Worm (Caenorhabditis elegans) whole organism, L4/young adult: ENCODE data around the gene ssl-1.

Experiments
- W03F9.2 ChIP-seq: fragments of 150-350 bp; optimal IDR thresholded peaks from 2 replicates; lab custom pipeline; 2014; ENCODE audit warnings: missing biosample characterization, missing genetic modification characterization
- dao-5 ChIP-seq: sonication (generic microtip); optimal IDR thresholded peaks from 2 replicates; lab custom pipeline; 2016; ENCODE audit warnings: missing genotype, missing genetic modification characterization, moderate library complexity, missing compliant biosample characterization
- him-1 ChIP-seq: sonication (generic microtip); optimal IDR thresholded peaks from 2 replicates; lab custom pipeline; 2016; ENCODE audit warnings: missing genotype, missing genetic modification reagents, missing genetic modification characterization, missing compliant biosample characterization

ssl-1 gene

DNA sequence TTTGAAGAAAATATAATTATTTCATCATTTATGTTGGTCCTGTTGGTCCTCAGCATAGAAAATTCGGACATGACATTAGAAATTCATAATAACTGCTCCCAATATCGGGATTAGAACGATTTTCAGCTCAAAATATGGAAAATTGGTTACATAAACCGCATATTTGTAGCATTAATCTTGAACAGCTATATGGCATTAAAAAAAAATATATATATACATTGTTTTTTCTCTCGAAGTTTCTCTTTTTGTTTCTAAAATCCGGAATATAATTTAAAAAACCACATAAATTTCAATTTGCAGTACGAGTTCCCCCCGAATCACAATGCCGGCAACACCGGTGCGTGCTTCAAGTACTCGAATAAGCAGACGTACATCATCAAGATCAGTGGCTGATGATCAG lies at the start of gene ssl-1:
Gene ssl-1 (plus strand): TSS at position 301 of the 400 bp plus-strand sequence.
- TF ChIP-seq him-1 (tag; lab: Kevin White, UChicago) (no peak), dao-5 (no peak), W03F9.2 (tag; lab: Kevin White, UChicago) (no peak)

DNA sequence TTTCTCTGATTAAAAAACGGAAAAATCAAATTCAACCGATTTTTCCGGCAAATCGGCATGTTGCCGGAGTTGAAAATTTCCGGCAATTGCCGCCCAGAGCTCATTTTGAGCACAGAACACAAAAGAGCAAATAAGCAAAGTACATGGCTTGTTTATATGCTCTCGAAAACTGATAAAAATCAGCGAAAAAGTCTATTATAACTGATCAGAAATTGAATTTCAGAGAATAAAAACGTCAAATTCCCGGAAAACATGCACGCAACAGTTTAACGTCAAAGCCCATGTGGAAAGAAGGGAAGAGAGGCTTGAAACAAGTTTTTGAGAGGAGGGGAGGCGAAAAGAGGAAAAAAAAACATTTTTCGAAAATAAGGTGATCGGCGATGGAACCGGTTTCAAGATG lies 45.5 kb upstream of the ssl-1 start:
- TF ChIP-seq him-1 (tag; lab: Kevin White, UChicago) (no peak), dao-5 (no peak), W03F9.2 (tag; lab: Kevin White, UChicago) (no peak)

DNA sequence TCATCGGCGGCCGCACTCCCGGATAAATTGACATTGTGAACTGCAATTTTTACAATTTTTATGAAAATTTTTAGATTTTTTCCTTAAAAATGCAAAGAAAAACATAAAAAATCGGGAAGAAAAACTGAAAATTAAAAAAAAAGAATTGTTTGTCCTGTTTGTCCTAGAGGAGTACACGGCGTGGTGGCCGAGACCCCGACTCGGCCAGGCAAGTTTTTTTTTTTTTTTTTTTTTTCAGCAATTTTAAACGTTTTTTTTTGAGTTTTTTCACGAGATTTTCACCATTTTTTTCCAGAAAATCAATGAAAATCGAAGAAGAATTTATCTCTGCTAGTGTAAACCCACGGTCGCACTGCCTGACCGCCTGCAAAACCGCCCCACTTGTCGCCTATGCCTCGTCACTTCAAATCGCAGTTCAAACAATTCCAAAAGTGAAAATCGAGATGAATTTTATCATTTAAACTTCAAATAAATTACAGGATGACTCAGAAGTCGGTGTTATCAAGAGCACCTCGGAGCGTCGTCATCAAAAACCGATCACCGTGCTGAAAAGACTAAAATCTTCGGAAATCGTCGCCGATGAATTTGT lies 40.9 kb upstream of the ssl-1 start, which contains the start of the genes taf-7.2 and elpc-2:
Gene taf-7.2 (minus strand): TSS at position 42 of the 589 bp plus-strand sequence.
Gene elpc-2 (plus strand): TSS at position 296 of the 589 bp plus-strand sequence.
- TF ChIP-seq W03F9.2 (tag; lab: Kevin White, UChicago) (peak; percentile 24), dao-5 (no peak), him-1 (tag; lab: Kevin White, UChicago) (peak; percentile 15)

- TF ChIP-seq W03F9.2 (tag; lab: Kevin White, UChicago) = no peak
- TF ChIP-seq him-1 (tag; lab: Kevin White, UChicago) = no peak
- TF ChIP-seq dao-5 = no peak
These were observed 34.1 kb upstream of the ssl-1 start for ce11 chrIII:12680266-12680665.

- TF ChIP-seq dao-5 = no peak
- TF ChIP-seq W03F9.2 (tag; lab: Kevin White, UChicago) = no peak
- TF ChIP-seq him-1 (tag; lab: Kevin White, UChicago) = no peak
These were observed 28.7 kb upstream of the ssl-1 start for ce11 chrIII:12685372-12686298.

ce11 chrIII:12686457-12687250 lies 27.7 kb upstream of the ssl-1 start:
- TF ChIP-seq him-1 (tag; lab: Kevin White, UChicago) (no peak), dao-5 (no peak), W03F9.2 (tag; lab: Kevin White, UChicago) (no peak)

DNA sequence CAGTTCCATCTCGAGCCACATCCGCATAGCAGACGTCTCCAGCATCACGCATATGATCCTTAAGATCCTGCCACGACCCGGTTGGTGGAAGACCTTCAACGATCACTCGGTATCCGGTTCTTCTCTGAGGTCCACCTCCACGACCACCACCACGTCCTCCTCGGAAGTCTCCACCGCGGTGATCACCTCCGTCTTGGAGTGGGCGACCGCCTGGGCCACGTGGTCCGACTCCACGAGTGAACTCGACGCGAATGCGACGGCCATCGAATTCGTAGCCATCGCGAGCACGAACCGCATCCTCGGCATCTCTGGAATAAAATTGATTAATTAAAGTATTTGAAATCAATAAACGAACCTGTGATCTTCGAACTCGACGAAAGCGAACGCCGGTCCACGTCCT lies 27.0 kb upstream of the ssl-1 start:
- TF ChIP-seq dao-5 = no peak
- no peak for TF ChIP-seq him-1 (tag; lab: Kevin White, UChicago)
- no peak for TF ChIP-seq W03F9.2 (tag; lab: Kevin White, UChicago)

- TF ChIP-seq dao-5 (no peak), him-1 (tag; lab: Kevin White, UChicago) (no peak), W03F9.2 (tag; lab: Kevin White, UChicago) (peak; percentile 80)
These were observed 26.4 kb upstream of the ssl-1 start, which contains the start of the genes rsp-3 and spin-4 for ce11 chrIII:12687872-12688375. Gene rsp-3 (minus strand): TSS chrIII:12687922. Gene spin-4 (plus strand): TSS chrIII:12688318.

- TF ChIP-seq W03F9.2 (tag; lab: Kevin White, UChicago) = no peak
- TF ChIP-seq him-1 (tag; lab: Kevin White, UChicago) = no peak
- TF ChIP-seq dao-5 = no peak
These were observed 16.8 kb upstream of the ssl-1 start for ce11 chrIII:12697591-12697990.

- TF ChIP-seq dao-5 (no peak), him-1 (tag; lab: Kevin White, UChicago) (no peak), W03F9.2 (tag; lab: Kevin White, UChicago) (no peak)
These were observed 15.2 kb upstream of the ssl-1 start, which contains the start of gene sas-1 for ce11 chrIII:12699194-12699593. Gene sas-1 (plus strand): TSS chrIII:12699494.

- TF ChIP-seq him-1 (tag; lab: Kevin White, UChicago) (no peak), dao-5 (no peak), W03F9.2 (tag; lab: Kevin White, UChicago) (no peak)
These were observed 12.0 kb upstream of the ssl-1 start for ce11 chrIII:12702375-12702774.

DNA sequence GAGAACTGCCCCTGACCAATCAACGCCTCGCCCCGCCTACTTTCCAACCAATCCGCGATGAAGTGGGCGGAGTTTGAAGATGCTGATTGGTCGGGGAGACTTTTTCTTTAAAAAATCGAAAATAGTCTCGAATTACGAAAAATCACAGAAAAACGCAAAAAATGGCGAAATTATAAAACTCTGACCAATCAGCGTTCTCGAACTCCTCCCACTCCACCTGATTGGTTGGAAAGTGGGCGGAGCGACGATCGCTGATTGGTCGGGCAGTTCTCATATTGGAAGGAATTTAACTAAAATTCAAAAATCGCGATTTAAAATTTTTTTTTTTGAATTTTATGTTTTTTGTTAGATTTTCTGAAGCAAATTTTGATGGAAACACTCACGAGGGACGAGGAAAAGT lies 11.1 kb upstream of the ssl-1 start:
- no peak for TF ChIP-seq dao-5
- TF ChIP-seq him-1 (tag; lab: Kevin White, UChicago) = no peak
- no peak for TF ChIP-seq W03F9.2 (tag; lab: Kevin White, UChicago)

- no peak for TF ChIP-seq him-1 (tag; lab: Kevin White, UChicago)
- TF ChIP-seq dao-5 = no peak
These were observed 3.1 kb upstream of the ssl-1 start, which contains the start of gene hut-1 for ce11 chrIII:12711217-12711616. Gene hut-1 (plus strand): TSS chrIII:12711560.
